Worm (Caenorhabditis elegans) whole organism, mixed stage, embryonic: ENCODE measurements around the gene T22H9.1.

ENCODE experiments used
- bed-3 ChIP-seq: fragments of 200-800 bp; sonication (Bioruptor generic); optimal IDR thresholded peaks from 3 replicates; lab custom pipeline; 2018; ENCODE audit warnings: mild to moderate bottlenecking, missing genetic modification characterization, moderate library complexity, missing compliant biosample characterization
- blmp-1 ChIP-seq: fragments of 150-350 bp; optimal IDR thresholded peaks from 2 replicates; lab custom pipeline; 2014; ENCODE audit warnings: missing biosample characterization, missing genetic modification characterization
- ces-1 ChIP-seq: fragments of 150-350 bp; optimal IDR thresholded peaks from 2 replicates; lab custom pipeline; 2014; ENCODE audit warnings: missing biosample characterization, missing genetic modification reagents, missing genetic modification characterization
- cnd-1 ChIP-seq: fragments of 200-800 bp; sonication (Bioruptor generic); optimal IDR thresholded peaks from 2 replicates; lab custom pipeline; 2018; ENCODE audit warnings: mild to moderate bottlenecking, missing genetic modification characterization, missing compliant biosample characterization
- drap-1 ChIP-seq: fragments of 200-800 bp; sonication (Bioruptor generic); optimal IDR thresholded peaks from 3 replicates; lab custom pipeline; 2018; ENCODE audit warnings: mild to moderate bottlenecking, missing genetic modification characterization, missing compliant biosample characterization
- elt-1 ChIP-seq: sonication (generic microtip); optimal IDR thresholded peaks from 2 replicates; lab custom pipeline; 2017; ENCODE audit warnings: missing genetic modification characterization, mild to moderate bottlenecking, missing compliant biosample characterization, antibody characterized with exemption, moderate library complexity, borderline replicate concordance; ENCODE audit not compliant: insufficient read depth
- flh-1 ChIP-seq: fragments of 200-800 bp; sonication (Bioruptor generic); optimal IDR thresholded peaks from 2 replicates; lab custom pipeline; 2018; ENCODE audit warnings: mild to moderate bottlenecking, missing genetic modification characterization, moderate library complexity, missing compliant biosample characterization
- ham-2 ChIP-seq: fragments of 200-800 bp; sonication (Bioruptor generic); optimal IDR thresholded peaks from 2 replicates; lab custom pipeline; 2018; ENCODE audit warnings: mild to moderate bottlenecking, missing genetic modification characterization, missing compliant biosample characterization
- hlh-1 ChIP-seq: fragments of 150-350 bp; optimal IDR thresholded peaks from 2 replicates; lab custom pipeline; 2014; ENCODE audit warnings: missing biosample characterization, missing genetic modification reagents, missing genetic modification characterization
- lin-32 ChIP-seq: fragments of 200-800 bp; sonication (Bioruptor generic); optimal IDR thresholded peaks from 2 replicates; lab custom pipeline; 2018; ENCODE audit warnings: mild to moderate bottlenecking, missing genetic modification characterization, missing compliant biosample characterization
- lsy-2 ChIP-seq: fragments of 150-350 bp; optimal IDR thresholded peaks from 2 replicates; lab custom pipeline; 2014; ENCODE audit warnings: missing biosample characterization, missing genetic modification characterization
- mab-5 ChIP-seq: fragments of 150-350 bp; optimal IDR thresholded peaks from 2 replicates; lab custom pipeline; 2014; ENCODE audit warnings: missing biosample characterization, missing genetic modification characterization
- mep-1 ChIP-seq: fragments of 150-350 bp; optimal IDR thresholded peaks from 2 replicates; lab custom pipeline; 2017; ENCODE audit warnings: missing biosample characterization, missing genetic modification reagents, missing genetic modification characterization, inconsistent platforms
- mls-2 ChIP-seq: sonication (generic microtip); optimal IDR thresholded peaks from 2 replicates; lab custom pipeline; 2016; ENCODE audit warnings: mild to moderate bottlenecking, missing genetic modification characterization, moderate library complexity, missing compliant biosample characterization
- nhr-12 ChIP-seq: fragments of 150-350 bp; optimal IDR thresholded peaks from 2 replicates; lab custom pipeline; 2014; ENCODE audit warnings: missing biosample characterization, missing genetic modification characterization
- nhr-2 ChIP-seq: fragments of 150-350 bp; optimal IDR thresholded peaks from 2 replicates; lab custom pipeline; 2014; ENCODE audit warnings: missing biosample characterization, missing genetic modification characterization
- nhr-237 ChIP-seq: fragments of 150-350 bp; optimal IDR thresholded peaks from 2 replicates; lab custom pipeline; 2014; ENCODE audit warnings: missing biosample characterization, missing genetic modification characterization
- nhr-28 ChIP-seq: fragments of 150-350 bp; optimal IDR thresholded peaks from 2 replicates; lab custom pipeline; 2014; ENCODE audit warnings: missing biosample characterization, missing genetic modification characterization
- nhr-76 ChIP-seq: sonication (generic microtip); optimal IDR thresholded peaks from 2 replicates; lab custom pipeline; 2017; ENCODE audit warnings: missing biosample characterization, missing genetic modification characterization
- pha-4 ChIP-seq: fragments of 150-350 bp; optimal IDR thresholded peaks from 2 replicates; lab custom pipeline; 2018; ENCODE audit warnings: missing biosample characterization, missing genetic modification reagents, missing genetic modification characterization
- sem-2 ChIP-seq: fragments of 200-800 bp; sonication (Bioruptor generic); optimal IDR thresholded peaks from 2 replicates; lab custom pipeline; 2018; ENCODE audit warnings: mild to moderate bottlenecking, missing genetic modification characterization, missing compliant biosample characterization
- snpc-4 ChIP-seq: fragments of 150-350 bp; optimal IDR thresholded peaks from 2 replicates; lab custom pipeline; 2014; ENCODE audit warnings: missing biosample characterization, missing genetic modification characterization
- sptf-1 ChIP-seq: sonication (generic microtip); optimal IDR thresholded peaks from 2 replicates; lab custom pipeline; 2017; ENCODE audit warnings: mild to moderate bottlenecking, missing genetic modification characterization, moderate library complexity, missing compliant biosample characterization
- tbx-8 ChIP-seq: fragments of 200-800 bp; sonication (Bioruptor generic); optimal IDR thresholded peaks from 2 replicates; lab custom pipeline; 2018; ENCODE audit warnings: mild to moderate bottlenecking, missing genetic modification characterization, moderate library complexity, missing compliant biosample characterization
- unc-39 ChIP-seq: fragments of 150-350 bp; optimal IDR thresholded peaks from 2 replicates; lab custom pipeline; 2014; ENCODE audit warnings: missing biosample characterization, missing genetic modification characterization
- unc-62 ChIP-seq: fragments of 150-350 bp; optimal IDR thresholded peaks from 2 replicates; lab custom pipeline; 2014; ENCODE audit warnings: missing biosample characterization, missing genetic modification reagents, missing genetic modification characterization
- zip-8 ChIP-seq: fragments of 150-350 bp; optimal IDR thresholded peaks from 2 replicates; lab custom pipeline; 2014; ENCODE audit warnings: missing biosample characterization, missing genetic modification characterization
- ztf-11 ChIP-seq: fragments of 150-350 bp; optimal IDR thresholded peaks from 2 replicates; lab custom pipeline; 2014; ENCODE audit warnings: missing biosample characterization, missing genetic modification characterization

Gene T22H9.1

DNA sequence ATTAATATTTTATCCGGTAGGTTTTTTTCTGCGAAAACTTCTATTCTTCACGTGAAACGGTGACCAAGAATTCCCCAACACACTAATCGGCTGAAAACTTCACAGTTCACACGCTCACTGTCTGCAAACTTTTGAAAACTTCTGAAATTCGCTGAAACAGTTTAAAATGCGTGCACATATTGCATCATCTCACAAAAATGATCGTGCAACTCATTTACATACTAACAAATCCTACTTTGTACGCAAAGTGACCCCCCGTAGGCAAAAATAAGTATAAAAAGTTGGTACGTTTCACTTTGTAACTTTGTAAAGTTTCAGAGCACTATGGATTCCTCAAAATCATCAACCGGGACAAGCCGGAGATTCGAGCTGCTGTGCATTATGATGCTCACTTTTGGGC is 28.8 kb downstream of the T22H9.1 start, which contains the start of gene ZK6.6:
TSS of gene ZK6.6 (plus strand) at position 301 of the 400 bp plus-strand sequence.
- TF ChIP-seq lsy-2 (tag; lab: Kevin White, UChicago) (no peak), mab-5 (tag; lab: Kevin White, UChicago) (no peak), nhr-12 (tag; lab: Kevin White, UChicago) (no peak), mep-1 (tag; lab: Kevin White, UChicago) (no peak), ces-1 (no peak), unc-39 (no peak), blmp-1 (tag; lab: Kevin White, UChicago) (no peak), tbx-8 (GFP tag; lab: Kevin White, UChicago) (no peak), sptf-1 (tag; lab: Kevin White, UChicago) (no peak), zip-8 (no peak), unc-62 (GFP tag; lab: Kevin White, UChicago) (no peak), nhr-2 (no peak), bed-3 (GFP tag; lab: Kevin White, UChicago) (no peak), cnd-1 (tag; lab: Kevin White, UChicago) (no peak), hlh-1 (tag; lab: Kevin White, UChicago) (no peak), nhr-28 (tag; lab: Kevin White, UChicago) (no peak), flh-1 (GFP tag; lab: Kevin White, UChicago) (no peak), ham-2 (GFP tag; lab: Kevin White, UChicago) (no peak), drap-1 (GFP tag; lab: Kevin White, UChicago) (no peak)

DNA sequence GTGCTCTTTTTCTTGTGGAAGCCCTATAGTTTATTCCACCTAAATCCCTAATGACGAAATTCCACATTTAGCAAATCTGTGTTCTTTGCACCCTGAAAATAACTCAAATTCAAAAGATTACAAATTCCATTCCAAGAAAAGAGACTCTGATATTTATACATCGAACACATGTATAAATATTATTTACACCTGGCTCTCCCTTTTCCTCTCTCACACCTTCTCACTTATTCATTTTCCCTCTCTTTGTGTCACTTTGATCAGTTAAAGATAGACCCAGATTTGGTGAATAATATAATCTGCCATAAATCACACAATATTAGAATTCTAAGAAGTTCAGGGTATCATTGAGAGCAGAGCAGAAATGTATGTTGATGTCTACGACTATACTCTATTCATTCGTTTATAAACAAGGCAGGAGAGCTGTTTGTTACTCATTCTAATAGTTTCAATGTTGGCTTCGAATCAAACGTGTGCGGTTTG is 32.7 kb downstream of the T22H9.1 start, which contains the start of gene nhr-254:
TSS of gene nhr-254 (plus strand) at position 430 of the 480 bp plus-strand sequence.
- TF ChIP-seq lsy-2 (tag; lab: Kevin White, UChicago) (no peak), ham-2 (GFP tag; lab: Kevin White, UChicago) (no peak), pha-4 (tag; lab: Kevin White, UChicago) (no peak), snpc-4 (tag; lab: Kevin White, UChicago) (no peak), sem-2 (GFP tag; lab: Kevin White, UChicago) (no peak), ces-1 (no peak), hlh-1 (tag; lab: Kevin White, UChicago) (no peak), unc-39 (no peak), nhr-76 (tag; lab: Kevin White, UChicago) (no peak)
- TF ChIP-seq, all 35 proteins: peak for 0

DNA sequence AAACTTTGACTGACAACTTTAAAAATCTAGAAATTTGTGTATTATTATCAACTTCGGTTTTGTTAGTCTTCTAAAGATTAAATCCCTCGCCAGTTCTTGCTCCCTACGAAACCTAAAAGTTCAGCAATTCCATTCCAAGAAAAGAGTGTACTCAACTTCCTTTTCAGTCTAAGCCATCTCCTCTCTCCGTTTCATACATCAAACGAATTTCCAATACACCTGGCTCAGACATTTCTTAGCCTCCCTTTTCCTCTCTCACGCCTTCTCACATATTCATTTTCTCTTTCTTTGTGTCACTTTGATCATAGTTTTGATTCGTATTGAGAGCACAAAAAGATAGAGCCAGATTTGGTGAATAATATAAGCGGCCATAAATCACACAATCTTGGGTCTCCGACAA is 36.7 kb downstream of the T22H9.1 start, which contains the start of gene nhr-253:
TSS of gene nhr-253 (plus strand) at position 285 of the 400 bp plus-strand sequence.
- TF ChIP-seq nhr-2, result no peak
- TF ChIP-seq unc-62 (GFP tag; lab: Kevin White, UChicago), result no peak
- TF ChIP-seq nhr-28 (tag; lab: Kevin White, UChicago), result no peak
- TF ChIP-seq zip-8, result no peak
- TF ChIP-seq bed-3 (GFP tag; lab: Kevin White, UChicago), result no peak
- TF ChIP-seq pha-4 (tag; lab: Kevin White, UChicago), result no peak
- no peak for TF ChIP-seq mls-2
- no peak for TF ChIP-seq nhr-237
- TF ChIP-seq sptf-1 (tag; lab: Kevin White, UChicago), result no peak
- TF ChIP-seq elt-1 (tag; lab: Kevin White, UChicago), result no peak
- no peak for TF ChIP-seq tbx-8 (GFP tag; lab: Kevin White, UChicago)
- TF ChIP-seq blmp-1 (tag; lab: Kevin White, UChicago), result no peak
- no peak for TF ChIP-seq lsy-2 (tag; lab: Kevin White, UChicago)
- TF ChIP-seq ham-2 (GFP tag; lab: Kevin White, UChicago), result no peak

DNA sequence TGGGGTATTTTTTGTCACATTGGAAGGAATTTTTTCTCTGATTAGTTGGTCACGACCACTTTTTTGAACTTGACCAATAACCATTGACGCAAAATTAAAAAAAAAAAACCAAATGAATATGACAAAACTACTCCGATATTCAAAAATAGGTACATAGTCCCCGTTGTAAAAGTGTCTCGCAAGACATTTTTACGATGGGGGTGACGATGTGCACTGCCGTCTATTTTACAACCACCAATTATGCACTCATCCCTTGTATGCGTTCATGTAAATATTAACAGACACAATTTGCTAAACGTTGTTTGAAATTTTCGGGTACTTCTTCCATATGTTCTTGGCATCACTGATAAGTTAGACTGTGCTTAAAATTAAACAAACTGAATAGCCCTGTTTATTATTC is 40.2 kb downstream of the T22H9.1 start, which contains the start of gene scl-27:
TSS of gene scl-27 (plus strand) at position 301 of the 400 bp plus-strand sequence.
- TF ChIP-seq mls-2, result no peak
- TF ChIP-seq ham-2 (GFP tag; lab: Kevin White, UChicago), result no peak
- no peak for TF ChIP-seq elt-1 (tag; lab: Kevin White, UChicago)
- TF ChIP-seq unc-39, result no peak
- no peak for TF ChIP-seq ztf-11
- no peak for TF ChIP-seq lin-32 (GFP tag; lab: Kevin White, UChicago)
- TF ChIP-seq sem-2 (GFP tag; lab: Kevin White, UChicago), result no peak

DNA sequence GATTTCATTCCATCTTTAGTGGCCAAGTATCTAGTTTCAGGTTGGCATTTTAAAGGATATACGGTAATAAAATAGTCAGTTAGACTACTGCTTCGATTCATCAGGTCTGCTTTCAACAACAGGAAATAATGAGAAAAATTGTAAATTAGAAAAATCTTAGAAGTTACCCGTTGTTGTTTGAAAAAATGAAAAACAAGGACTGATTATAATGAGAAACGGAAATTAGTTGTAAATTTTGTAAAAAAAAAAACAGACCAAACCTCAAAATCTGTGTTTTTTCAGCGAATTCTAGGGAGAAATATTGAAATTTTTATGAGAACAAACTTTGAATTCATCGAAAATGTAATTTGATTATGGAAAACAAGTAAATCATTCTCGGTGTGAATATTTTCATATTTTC is 43.5 kb downstream of the T22H9.1 start, which contains the start of gene srh-62:
TSS of gene srh-62 (minus strand) at position 101 of the 400 bp plus-strand sequence.
- TF ChIP-seq cnd-1 (tag; lab: Kevin White, UChicago) (no peak), drap-1 (GFP tag; lab: Kevin White, UChicago) (no peak)
- TF ChIP-seq, all 35 proteins: peak for 0
